Worm (Caenorhabditis elegans) whole organism, mixed stage, embryonic: Measurements from ENCODE around the gene nhr-202.
A peak's percentile ranks its signal among the peaks of the same experiment; 100 is the strongest.

Experiments
- M03D4.4 ChIP-seq: sonication (generic microtip); optimal IDR thresholded peaks from 2 replicates; lab custom pipeline; 2017; ENCODE audit warnings: mild to moderate bottlenecking, missing genetic modification characterization, missing compliant biosample characterization
- bed-3 ChIP-seq: fragments of 200-800 bp; sonication (Bioruptor generic); optimal IDR thresholded peaks from 3 replicates; lab custom pipeline; 2018; ENCODE audit warnings: mild to moderate bottlenecking, missing genetic modification characterization, moderate library complexity, missing compliant biosample characterization
- blmp-1 ChIP-seq: fragments of 150-350 bp; optimal IDR thresholded peaks from 2 replicates; lab custom pipeline; 2014; ENCODE audit warnings: missing biosample characterization, missing genetic modification characterization
- ceh-39 ChIP-seq: fragments of 150-350 bp; optimal IDR thresholded peaks from 2 replicates; lab custom pipeline; 2014; ENCODE audit warnings: missing biosample characterization, missing genetic modification characterization
- ceh-83 ChIP-seq: fragments of 200-800 bp; sonication (Bioruptor generic); optimal IDR thresholded peaks from 2 replicates; lab custom pipeline; 2018; ENCODE audit warnings: mild to moderate bottlenecking, missing genetic modification characterization, missing compliant biosample characterization
- cnd-1 ChIP-seq: fragments of 200-800 bp; sonication (Bioruptor generic); optimal IDR thresholded peaks from 2 replicates; lab custom pipeline; 2018; ENCODE audit warnings: mild to moderate bottlenecking, missing genetic modification characterization, missing compliant biosample characterization
- drap-1 ChIP-seq: fragments of 200-800 bp; sonication (Bioruptor generic); optimal IDR thresholded peaks from 3 replicates; lab custom pipeline; 2018; ENCODE audit warnings: mild to moderate bottlenecking, missing genetic modification characterization, missing compliant biosample characterization
- elt-1 ChIP-seq: sonication (generic microtip); optimal IDR thresholded peaks from 2 replicates; lab custom pipeline; 2017; ENCODE audit warnings: missing genetic modification characterization, mild to moderate bottlenecking, missing compliant biosample characterization, antibody characterized with exemption, moderate library complexity, borderline replicate concordance; ENCODE audit not compliant: insufficient read depth
- elt-3 ChIP-seq: fragments of 150-350 bp; optimal IDR thresholded peaks from 2 replicates; lab custom pipeline; 2014; ENCODE audit warnings: missing biosample characterization, missing genetic modification characterization
- flh-1 ChIP-seq: fragments of 200-800 bp; sonication (Bioruptor generic); optimal IDR thresholded peaks from 2 replicates; lab custom pipeline; 2018; ENCODE audit warnings: mild to moderate bottlenecking, missing genetic modification characterization, moderate library complexity, missing compliant biosample characterization
- ham-2 ChIP-seq: fragments of 200-800 bp; sonication (Bioruptor generic); optimal IDR thresholded peaks from 2 replicates; lab custom pipeline; 2018; ENCODE audit warnings: mild to moderate bottlenecking, missing genetic modification characterization, missing compliant biosample characterization
- hlh-1 ChIP-seq: fragments of 150-350 bp; optimal IDR thresholded peaks from 2 replicates; lab custom pipeline; 2014; ENCODE audit warnings: missing biosample characterization, missing genetic modification reagents, missing genetic modification characterization
- lin-32 ChIP-seq: fragments of 200-800 bp; sonication (Bioruptor generic); optimal IDR thresholded peaks from 2 replicates; lab custom pipeline; 2018; ENCODE audit warnings: mild to moderate bottlenecking, missing genetic modification characterization, missing compliant biosample characterization
- lsy-2 ChIP-seq: fragments of 150-350 bp; optimal IDR thresholded peaks from 2 replicates; lab custom pipeline; 2014; ENCODE audit warnings: missing biosample characterization, missing genetic modification characterization
- mab-5 ChIP-seq: fragments of 150-350 bp; optimal IDR thresholded peaks from 2 replicates; lab custom pipeline; 2014; ENCODE audit warnings: missing biosample characterization, missing genetic modification characterization
- mep-1 ChIP-seq: fragments of 150-350 bp; optimal IDR thresholded peaks from 2 replicates; lab custom pipeline; 2017; ENCODE audit warnings: missing biosample characterization, missing genetic modification reagents, missing genetic modification characterization, inconsistent platforms
- mls-2 ChIP-seq: sonication (generic microtip); optimal IDR thresholded peaks from 2 replicates; lab custom pipeline; 2016; ENCODE audit warnings: mild to moderate bottlenecking, missing genetic modification characterization, moderate library complexity, missing compliant biosample characterization
- nhr-12 ChIP-seq: fragments of 150-350 bp; optimal IDR thresholded peaks from 2 replicates; lab custom pipeline; 2014; ENCODE audit warnings: missing biosample characterization, missing genetic modification characterization
- nhr-2 ChIP-seq: fragments of 150-350 bp; optimal IDR thresholded peaks from 2 replicates; lab custom pipeline; 2014; ENCODE audit warnings: missing biosample characterization, missing genetic modification characterization
- nhr-237 ChIP-seq: fragments of 150-350 bp; optimal IDR thresholded peaks from 2 replicates; lab custom pipeline; 2014; ENCODE audit warnings: missing biosample characterization, missing genetic modification characterization
- nhr-28 ChIP-seq: fragments of 150-350 bp; optimal IDR thresholded peaks from 2 replicates; lab custom pipeline; 2014; ENCODE audit warnings: missing biosample characterization, missing genetic modification characterization
- pha-4 ChIP-seq: fragments of 150-350 bp; optimal IDR thresholded peaks from 2 replicates; lab custom pipeline; 2018; ENCODE audit warnings: missing biosample characterization, missing genetic modification reagents, missing genetic modification characterization
- sem-2 ChIP-seq: fragments of 200-800 bp; sonication (Bioruptor generic); optimal IDR thresholded peaks from 2 replicates; lab custom pipeline; 2018; ENCODE audit warnings: mild to moderate bottlenecking, missing genetic modification characterization, missing compliant biosample characterization
- snpc-4 ChIP-seq: fragments of 150-350 bp; optimal IDR thresholded peaks from 2 replicates; lab custom pipeline; 2014; ENCODE audit warnings: missing biosample characterization, missing genetic modification characterization
- sptf-1 ChIP-seq: sonication (generic microtip); optimal IDR thresholded peaks from 2 replicates; lab custom pipeline; 2017; ENCODE audit warnings: mild to moderate bottlenecking, missing genetic modification characterization, moderate library complexity, missing compliant biosample characterization
- unc-120 ChIP-seq: sonication (generic microtip); optimal IDR thresholded peaks from 2 replicates; lab custom pipeline; 2017; ENCODE audit warnings: missing genetic modification characterization, missing compliant biosample characterization; ENCODE audit not compliant: poor library complexity, severe bottlenecking
- unc-39 ChIP-seq: fragments of 150-350 bp; optimal IDR thresholded peaks from 2 replicates; lab custom pipeline; 2014; ENCODE audit warnings: missing biosample characterization, missing genetic modification characterization
- unc-62 ChIP-seq: fragments of 150-350 bp; optimal IDR thresholded peaks from 2 replicates; lab custom pipeline; 2014; ENCODE audit warnings: missing biosample characterization, missing genetic modification reagents, missing genetic modification characterization
- zip-8 ChIP-seq: fragments of 150-350 bp; optimal IDR thresholded peaks from 2 replicates; lab custom pipeline; 2014; ENCODE audit warnings: missing biosample characterization, missing genetic modification characterization
- ztf-11 ChIP-seq: fragments of 150-350 bp; optimal IDR thresholded peaks from 2 replicates; lab custom pipeline; 2014; ENCODE audit warnings: missing biosample characterization, missing genetic modification characterization

The nhr-202 gene

ce11 chrV:477664-478212 lies 15.3 kb downstream of the nhr-202 start, which contains the start of gene nhr-55:
nhr-55 (plus strand) TSS chrV:478162.
- TF ChIP-seq sem-2 (GFP tag; lab: Kevin White, UChicago), result no peak

- TF ChIP-seq snpc-4 (tag; lab: Kevin White, UChicago), result no peak
- TF ChIP-seq sem-2 (GFP tag; lab: Kevin White, UChicago), result no peak
- TF ChIP-seq hlh-1 (tag; lab: Kevin White, UChicago), result no peak
- TF ChIP-seq nhr-2, result no peak
- TF ChIP-seq mab-5 (tag; lab: Kevin White, UChicago), result no peak
- TF ChIP-seq bed-3 (GFP tag; lab: Kevin White, UChicago), result no peak
- TF ChIP-seq nhr-237 (tag; lab: Kevin White, UChicago), result no peak
- TF ChIP-seq ceh-39 (tag; lab: Kevin White, UChicago), result no peak
These were observed 16.7 kb downstream of the nhr-202 start for ce11 chrV:479046-479445.

ce11 chrV:482860-483259 lies 20.5 kb downstream of the nhr-202 start:
- TF ChIP-seq unc-62 (GFP tag; lab: Kevin White, UChicago) (no peak), blmp-1 (tag; lab: Kevin White, UChicago) (no peak), mep-1 (tag; lab: Kevin White, UChicago) (no peak), bed-3 (GFP tag; lab: Kevin White, UChicago) (no peak), nhr-2 (no peak), M03D4.4 (tag; lab: Kevin White, UChicago) (no peak), drap-1 (GFP tag; lab: Kevin White, UChicago) (no peak), zip-8 (tag; lab: Kevin White, UChicago) (no peak), lsy-2 (no peak), nhr-12 (no peak), nhr-28 (tag; lab: Kevin White, UChicago) (no peak), elt-3 (tag; lab: Kevin White, UChicago) (no peak), mab-5 (tag; lab: Kevin White, UChicago) (no peak), snpc-4 (tag; lab: Kevin White, UChicago) (no peak), unc-120 (tag; lab: Kevin White, UChicago) (no peak), ceh-39 (tag; lab: Kevin White, UChicago) (no peak)

- TF ChIP-seq ceh-39 (tag; lab: Kevin White, UChicago) (no peak), nhr-28 (tag; lab: Kevin White, UChicago) (no peak), lsy-2 (no peak), hlh-1 (tag; lab: Kevin White, UChicago) (no peak), sptf-1 (tag; lab: Kevin White, UChicago) (no peak), unc-39 (no peak), nhr-2 (no peak), ceh-83 (GFP tag; lab: Kevin White, UChicago) (no peak), pha-4 (tag; lab: Kevin White, UChicago) (no peak), elt-1 (no peak)
These were observed 21.0 kb downstream of the nhr-202 start, which contains the start of gene nhr-130 for ce11 chrV:483289-483795. nhr-130 (minus strand) TSS chrV:483339.

- TF ChIP-seq pha-4 (tag; lab: Kevin White, UChicago) (peak; percentile 6), cnd-1 (tag; lab: Kevin White, UChicago) (no peak)
These were observed 22.0 kb downstream of the nhr-202 start, which contains the start of gene nhr-212 for ce11 chrV:484285-484890. nhr-212 (plus strand) TSS chrV:484857.

- no peak for TF ChIP-seq blmp-1 (tag; lab: Kevin White, UChicago)
- TF ChIP-seq cnd-1 (tag; lab: Kevin White, UChicago), result no peak
- TF ChIP-seq ztf-11, result no peak
These were observed 24.3 kb downstream of the nhr-202 start, which contains the start of gene nhr-211 for ce11 chrV:486684-487083. nhr-211 (plus strand) TSS chrV:486984.

ce11 chrV:487980-488379 lies 25.6 kb downstream of the nhr-202 start:
- TF ChIP-seq mab-5 (tag; lab: Kevin White, UChicago), result no peak
- no peak for TF ChIP-seq nhr-28 (tag; lab: Kevin White, UChicago)
- no peak for TF ChIP-seq mep-1 (tag; lab: Kevin White, UChicago)
- TF ChIP-seq ham-2 (GFP tag; lab: Kevin White, UChicago), result no peak
- TF ChIP-seq zip-8 (tag; lab: Kevin White, UChicago), result no peak
- TF ChIP-seq nhr-2, result no peak
- no peak for TF ChIP-seq lin-32 (GFP tag; lab: Kevin White, UChicago)
- TF ChIP-seq ztf-11, result no peak
- TF ChIP-seq M03D4.4 (tag; lab: Kevin White, UChicago), result no peak
- no peak for TF ChIP-seq flh-1 (GFP tag; lab: Kevin White, UChicago)
- TF ChIP-seq nhr-237 (tag; lab: Kevin White, UChicago), result no peak
- TF ChIP-seq lsy-2, result no peak
- TF ChIP-seq mls-2 (tag; lab: Kevin White, UChicago), result no peak
- TF ChIP-seq unc-39, result no peak
